Worm (Caenorhabditis elegans) whole organism, L4/young adult: ENCODE data around the gene F31D5.7.

Experiments
- W03F9.2 ChIP-seq: fragments of 150-350 bp; optimal IDR thresholded peaks from 2 replicates; lab custom pipeline; 2014; ENCODE audit warnings: missing biosample characterization, missing genetic modification characterization
- dao-5 ChIP-seq: sonication (generic microtip); optimal IDR thresholded peaks from 2 replicates; lab custom pipeline; 2016; ENCODE audit warnings: missing genotype, missing genetic modification characterization, moderate library complexity, missing compliant biosample characterization
- him-1 ChIP-seq: sonication (generic microtip); optimal IDR thresholded peaks from 2 replicates; lab custom pipeline; 2016; ENCODE audit warnings: missing genotype, missing genetic modification reagents, missing genetic modification characterization, missing compliant biosample characterization

DNA sequence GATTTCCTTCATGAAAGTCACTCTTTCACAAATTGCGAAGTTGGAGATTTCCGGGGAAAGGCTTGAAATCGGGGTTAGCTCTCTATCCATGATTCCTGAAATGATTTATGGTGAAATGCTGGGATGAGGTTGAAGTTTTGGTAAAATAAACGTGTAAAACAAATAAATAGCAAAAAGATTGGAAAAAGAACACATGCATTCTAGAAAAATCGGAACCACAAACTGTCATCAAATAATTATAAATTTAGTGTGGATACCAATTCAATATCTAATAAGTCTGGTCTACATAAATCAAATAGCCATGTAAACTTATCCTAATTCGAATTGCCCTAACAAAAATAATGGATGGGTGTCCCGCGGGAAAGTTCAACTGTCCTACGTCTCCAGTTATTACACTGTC, 37.8 kb upstream of the F31D5.7 start, which contains the start of gene R03H10.6:
- no peak for TF ChIP-seq dao-5 (tag; lab: Kevin White, UChicago)
- no peak for TF ChIP-seq W03F9.2 (tag; lab: Kevin White, UChicago)
- no peak for TF ChIP-seq him-1 (tag; lab: Kevin White, UChicago)
